Worm (Caenorhabditis elegans) whole organism, L4/young adult: ENCODE results near the gene Y69E1A.5.

Source experiments
- W03F9.2 ChIP-seq: fragments of 150-350 bp; optimal IDR thresholded peaks from 2 replicates; lab custom pipeline; 2014; ENCODE audit warnings: missing biosample characterization, missing genetic modification characterization
- dao-5 ChIP-seq: sonication (generic microtip); optimal IDR thresholded peaks from 2 replicates; lab custom pipeline; 2016; ENCODE audit warnings: missing genotype, missing genetic modification characterization, moderate library complexity, missing compliant biosample characterization
- him-1 ChIP-seq: sonication (generic microtip); optimal IDR thresholded peaks from 2 replicates; lab custom pipeline; 2016; ENCODE audit warnings: missing genotype, missing genetic modification reagents, missing genetic modification characterization, missing compliant biosample characterization

ce11 chrIV:10970767-10971166 lies 13.3 kb upstream of the Y69E1A.5 start:
- TF ChIP-seq W03F9.2 (tag; lab: Kevin White, UChicago) (no peak), him-1 (no peak), dao-5 (tag; lab: Kevin White, UChicago) (no peak)
